Fruit fly (Drosophila melanogaster) whole organism, embryonic: Measurements from ENCODE around the gene Exn.

Source experiments
- CG10147 ChIP-seq: fragments of 200-800 bp; sonication (Bioruptor generic); optimal IDR thresholded peaks from 2 replicates; lab custom pipeline; 2019; ENCODE audit warnings: missing biosample characterization, mild to moderate bottlenecking, missing genetic modification characterization, moderate library complexity
- CG11695 ChIP-seq: fragments of 200-800 bp; sonication (Bioruptor generic); IDR thresholded peaks from 3 replicates; pipeline ENCODE4 v1.3.6; 2022; ENCODE audit warnings: missing biosample characterization, missing genetic modification characterization
- CG13424 ChIP-seq: fragments of 200-800 bp; sonication (Bioruptor generic); optimal IDR thresholded peaks from 2 replicates; lab custom pipeline; 2019; ENCODE audit warnings: missing biosample characterization, mild to moderate bottlenecking, missing genetic modification characterization, moderate library complexity
- CG14014 ChIP-seq: fragments of 200-800 bp; sonication (Bioruptor generic); IDR thresholded peaks from 2 replicates; pipeline ENCODE4 v1.3.6; 2022; ENCODE audit warnings: missing biosample characterization, missing genetic modification characterization
- CG15479 ChIP-seq: fragments of 200-800 bp; sonication (Bioruptor generic); optimal IDR thresholded peaks from 3 replicates; lab custom pipeline; 2019; ENCODE audit warnings: missing biosample characterization, mild to moderate bottlenecking, missing genetic modification characterization, moderate library complexity
- CG16815 ChIP-seq: fragments of 200-800 bp; sonication (Bioruptor generic); optimal IDR thresholded peaks from 3 replicates; lab custom pipeline; 2017; ENCODE audit warnings: missing biosample characterization, mild to moderate bottlenecking, missing genetic modification characterization
- CG17359 ChIP-seq: fragments of 200-800 bp; sonication (Bioruptor generic); optimal IDR thresholded peaks from 3 replicates; lab custom pipeline; 2018; ENCODE audit warnings: missing biosample characterization, mild to moderate bottlenecking, missing genetic modification characterization, moderate library complexity
- CG17612 ChIP-seq: fragments of 200-800 bp; sonication (Bioruptor generic); IDR thresholded peaks from 2 replicates; pipeline ENCODE4 v1.3.6; 2022; ENCODE audit warnings: missing biosample characterization, missing genetic modification characterization
- CG1832 ChIP-seq: fragments of 200-800 bp; sonication (Bioruptor generic); optimal IDR thresholded peaks from 2 replicates; lab custom pipeline; 2017; ENCODE audit warnings: missing biosample characterization, mild to moderate bottlenecking, missing genetic modification characterization, inconsistent platforms
- CG18476 ChIP-seq: fragments of 200-800 bp; sonication (Bioruptor generic); optimal IDR thresholded peaks from 2 replicates; lab custom pipeline; 2016; ENCODE audit warnings: missing biosample characterization, mild to moderate bottlenecking, missing genetic modification characterization
- CG18599 ChIP-seq: fragments of 200-800 bp; sonication (Bioruptor generic); optimal IDR thresholded peaks from 3 replicates; lab custom pipeline; 2017; ENCODE audit warnings: missing biosample characterization, missing genetic modification characterization, mild to moderate bottlenecking, moderate library complexity, missing genetic modification reagents
- CG18764 ChIP-seq: fragments of 200-800 bp; sonication (Bioruptor generic); optimal IDR thresholded peaks from 3 replicates; lab custom pipeline; 2016; ENCODE audit warnings: missing biosample characterization, missing genetic modification characterization
- CG31441 ChIP-seq: fragments of 200-800 bp; sonication (Bioruptor generic); IDR thresholded peaks from 2 replicates; pipeline ENCODE4 v1.3.6; 2022; ENCODE audit warnings: missing biosample characterization, missing genetic modification characterization
- CG32767 ChIP-seq: fragments of 200-800 bp; sonication (Bioruptor generic); IDR thresholded peaks from 2 replicates; pipeline ENCODE4 v1.3.6; 2022; ENCODE audit warnings: missing biosample characterization, missing genetic modification characterization
- CG32772 ChIP-seq: fragments of 200-800 bp; sonication (Bioruptor generic); IDR thresholded peaks from 2 replicates; pipeline ENCODE4 v1.3.6; 2022; ENCODE audit warnings: missing biosample characterization, missing genetic modification characterization
- CG34422 ChIP-seq: fragments of 200-800 bp; sonication (Bioruptor generic); IDR thresholded peaks from 3 replicates; pipeline ENCODE4 v1.3.6; 2022; ENCODE audit warnings: missing biosample characterization, missing genetic modification characterization
- CG4360 ChIP-seq: fragments of 200-800 bp; sonication (Bioruptor generic); IDR thresholded peaks from 2 replicates; pipeline ENCODE4 v1.3.6; 2022; ENCODE audit warnings: missing biosample characterization, missing genetic modification characterization
- CG4707 ChIP-seq: fragments of 200-800 bp; sonication (Bioruptor generic); optimal IDR thresholded peaks from 2 replicates; lab custom pipeline; 2018; ENCODE audit warnings: missing biosample characterization, mild to moderate bottlenecking, missing genetic modification characterization, moderate library complexity
- CG5953 ChIP-seq: fragments of 200-800 bp; sonication (Bioruptor generic); IDR thresholded peaks from 2 replicates; pipeline ENCODE4 v1.3.6; 2022; ENCODE audit warnings: missing biosample characterization, missing genetic modification characterization
- CG7556 ChIP-seq: fragments of 200-800 bp; sonication (Bioruptor generic); optimal IDR thresholded peaks from 2 replicates; lab custom pipeline; 2017; ENCODE audit warnings: missing biosample characterization, mild to moderate bottlenecking, missing genetic modification characterization
- CG9797 ChIP-seq: fragments of 200-800 bp; sonication (Bioruptor generic); optimal IDR thresholded peaks from 3 replicates; lab custom pipeline; 2018; ENCODE audit warnings: missing biosample characterization, mild to moderate bottlenecking, missing genetic modification characterization
- CG9876 ChIP-seq: fragments of 200-800 bp; sonication (Bioruptor generic); optimal IDR thresholded peaks from 2 replicates; lab custom pipeline; 2016; ENCODE audit warnings: missing biosample characterization, missing genetic modification characterization
- Dll ChIP-seq: fragments of 200-800 bp; sonication (Bioruptor generic); IDR thresholded peaks from 4 replicates; pipeline ENCODE4 v1.3.6; 2022; ENCODE audit warnings: missing biosample characterization, missing genetic modification characterization; ENCODE audit not compliant: partially characterized antibody
- Hmr ChIP-seq: fragments of 200-800 bp; sonication (Bioruptor generic); optimal IDR thresholded peaks from 3 replicates; lab custom pipeline; 2017; ENCODE audit warnings: mild to moderate bottlenecking, missing biosample characterization, missing genetic modification reagents, missing genetic modification characterization
- Hr51 ChIP-seq, 2 experiments: fragments of 200-800 bp; sonication (Bioruptor generic); optimal IDR thresholded peaks; 2 replicates in 1 of 2; 3 replicates in 1 of 2; lab custom pipeline; 2016 to 2018; ENCODE audit warnings: missing biosample characterization in 2 of 2, missing genetic modification characterization in 2 of 2, mild to moderate bottlenecking in 1 of 2, moderate library complexity in 1 of 2
- Hr78 ChIP-seq, 2 experiments: fragments of 200-800 bp in 1 of 2; fragments of >200 bp in 1 of 2; sonication (Bioruptor generic) in 1 of 2; optimal IDR thresholded peaks; 2 replicates each; lab custom pipeline; 2017 to 2019; ENCODE audit warnings: missing biosample characterization in 2 of 2, missing genetic modification characterization in 2 of 2, mild to moderate bottlenecking in 1 of 2, moderate library complexity in 1 of 2
- Lim3 ChIP-seq: fragments of 200-800 bp; sonication (Bioruptor generic); IDR thresholded peaks from 2 replicates; pipeline ENCODE4 v1.3.6; 2022; ENCODE audit warnings: missing biosample characterization, missing genetic modification characterization
- MBD-R2 ChIP-seq: fragments of 200-800 bp; sonication (Bioruptor generic); IDR thresholded peaks from 2 replicates; pipeline ENCODE4 v1.3.6; 2022; ENCODE audit warnings: missing biosample characterization, missing genetic modification characterization
- Optix ChIP-seq: fragments of 200-800 bp; sonication (Bioruptor generic); IDR thresholded peaks from 3 replicates; pipeline ENCODE4 v1.3.6; 2022; ENCODE audit warnings: missing biosample characterization, missing genetic modification characterization
- Ravus ChIP-seq: fragments of 200-800 bp; sonication (Bioruptor generic); IDR thresholded peaks from 2 replicates; pipeline ENCODE4 v1.3.6; 2022; ENCODE audit warnings: missing biosample characterization, missing genetic modification characterization
- Sox102F ChIP-seq: fragments of 200-800 bp; sonication (Bioruptor generic); optimal IDR thresholded peaks from 2 replicates; lab custom pipeline; 2018; ENCODE audit warnings: missing biosample characterization, mild to moderate bottlenecking, missing genetic modification characterization, moderate library complexity
- Sry-β ChIP-seq: fragments of 200-800 bp; sonication (Bioruptor generic); optimal IDR thresholded peaks from 2 replicates; lab custom pipeline; 2018; ENCODE audit warnings: missing biosample characterization, mild to moderate bottlenecking, missing genetic modification characterization, moderate library complexity
- Taf1 ChIP-seq: fragments of 200-800 bp; sonication (Bioruptor generic); IDR thresholded peaks from 2 replicates; pipeline ENCODE4 v1.3.6; 2022; ENCODE audit warnings: missing biosample characterization, missing genetic modification characterization
- Tbp ChIP-seq: fragments of >200 bp; optimal IDR thresholded peaks from 2 replicates; lab custom pipeline; 2018; ENCODE audit warnings: missing biosample characterization, missing genetic modification characterization
- ab ChIP-seq: fragments of 200-800 bp; sonication (Bioruptor generic); optimal IDR thresholded peaks from 2 replicates; lab custom pipeline; 2016; ENCODE audit warnings: missing biosample characterization, missing genetic modification characterization
- ash1 ChIP-seq: fragments of 200-800 bp; sonication (Bioruptor generic); optimal IDR thresholded peaks from 2 replicates; lab custom pipeline; 2018; ENCODE audit warnings: missing biosample characterization, mild to moderate bottlenecking, missing genetic modification characterization
- crc ChIP-seq: fragments of 200-800 bp; sonication (Bioruptor generic); optimal IDR thresholded peaks from 2 replicates; lab custom pipeline; 2016; ENCODE audit warnings: missing biosample characterization, missing genetic modification characterization
- danr ChIP-seq: fragments of 200-800 bp; sonication (Bioruptor generic); IDR thresholded peaks from 2 replicates; pipeline ENCODE4 v1.3.6; 2022; ENCODE audit warnings: missing biosample characterization, missing genetic modification characterization
- dimm ChIP-seq: fragments of 200-800 bp; sonication (Bioruptor generic); IDR thresholded peaks from 2 replicates; pipeline ENCODE4 v1.3.6; 2022; ENCODE audit warnings: missing biosample characterization, missing genetic modification characterization
- dmrt11E ChIP-seq: fragments of 200-800 bp; sonication (Bioruptor generic); optimal IDR thresholded peaks from 3 replicates; lab custom pipeline; 2018; ENCODE audit warnings: missing biosample characterization, mild to moderate bottlenecking, missing genetic modification characterization, moderate library complexity
- gcm ChIP-seq: fragments of 200-800 bp; sonication (Bioruptor generic); optimal IDR thresholded peaks from 2 replicates; lab custom pipeline; 2019; ENCODE audit warnings: missing biosample characterization, mild to moderate bottlenecking, missing genetic modification characterization, moderate library complexity
- kni ChIP-seq: fragments of 200-800 bp; sonication (Bioruptor generic); optimal IDR thresholded peaks from 3 replicates; lab custom pipeline; 2017; ENCODE audit warnings: mild to moderate bottlenecking, missing biosample characterization, missing genetic modification reagents, missing genetic modification characterization
- mam ChIP-seq: fragments of 200-800 bp; sonication (Bioruptor generic); optimal IDR thresholded peaks from 3 replicates; lab custom pipeline; 2016; ENCODE audit warnings: missing biosample characterization, missing genetic modification characterization
- odd ChIP-seq: fragments of 200-800 bp; sonication (Bioruptor generic); optimal IDR thresholded peaks from 2 replicates; lab custom pipeline; 2017; ENCODE audit warnings: missing biosample characterization, mild to moderate bottlenecking, missing genetic modification characterization
- psq ChIP-seq: fragments of 200-800 bp; sonication (Bioruptor generic); optimal IDR thresholded peaks from 2 replicates; lab custom pipeline; 2017; ENCODE audit warnings: missing biosample characterization, missing genetic modification characterization
- pzg ChIP-seq: fragments of 200-800 bp; sonication (Bioruptor generic); optimal IDR thresholded peaks from 3 replicates; lab custom pipeline; 2018; ENCODE audit warnings: missing biosample characterization, mild to moderate bottlenecking, missing genetic modification characterization, moderate library complexity
- salm ChIP-seq: fragments of 200-800 bp; sonication (Bioruptor generic); optimal IDR thresholded peaks from 2 replicates; lab custom pipeline; 2018; ENCODE audit warnings: missing biosample characterization, mild to moderate bottlenecking, missing genetic modification characterization
- trh ChIP-seq: fragments of 200-800 bp; sonication (Bioruptor generic); optimal IDR thresholded peaks from 2 replicates; lab custom pipeline; 2016; ENCODE audit warnings: missing biosample characterization, missing genetic modification characterization
- twi ChIP-seq: fragments of 200-800 bp; optimal IDR thresholded peaks from 2 replicates; lab custom pipeline; 2019; ENCODE audit warnings: missing biosample characterization, mild to moderate bottlenecking, missing genetic modification characterization, moderate library complexity
- vnd ChIP-seq: fragments of 200-800 bp; sonication (Bioruptor generic); IDR thresholded peaks from 3 replicates; pipeline ENCODE4 v1.3.6; 2022; ENCODE audit warnings: missing biosample characterization, missing genetic modification characterization; ENCODE audit not compliant: partially characterized antibody
- zf30C ChIP-seq: fragments of 200-800 bp; sonication (Bioruptor generic); optimal IDR thresholded peaks from 3 replicates; lab custom pipeline; 2018; ENCODE audit warnings: missing biosample characterization, mild to moderate bottlenecking, missing genetic modification characterization

The Exn gene

DNA sequence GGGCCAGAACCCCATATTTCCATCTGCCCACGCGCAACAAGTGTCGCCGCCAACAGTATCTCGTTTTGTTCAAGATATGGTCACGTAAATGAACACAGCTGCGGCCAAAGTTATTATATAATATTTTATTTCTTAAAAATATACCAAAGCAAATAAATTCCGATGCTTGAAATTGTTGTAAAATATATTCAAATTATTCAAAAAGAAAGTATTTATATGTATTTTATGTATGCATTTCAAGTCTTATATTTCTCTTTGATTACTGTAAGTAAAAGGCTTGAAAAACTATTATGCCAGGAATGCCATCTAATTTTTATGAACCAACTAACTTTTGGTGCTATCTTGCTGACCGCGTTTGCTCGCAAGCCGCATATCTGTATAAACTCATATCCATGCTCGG, 19.4 kb downstream of the Exn start (continued):
- TF ChIP-seq dmrt11E (tag; lab: Kevin White, UChicago) (peak; percentile 20), pzg (GFP tag; lab: Kevin White, UChicago) (no peak), CG7556 (GFP tag; lab: Kevin White, UChicago) (no peak), CG16815 (GFP tag; lab: Kevin White, UChicago) (no peak), CG18599 (GFP tag; lab: Kevin White, UChicago) (peak; percentile 19), Tbp (GFP tag; lab: Kevin White, UChicago) (no peak), CG9797 (GFP tag; lab: Kevin White, UChicago) (no peak), CG18476 (GFP tag; lab: Kevin White, UChicago) (no peak), Hr51 (GFP tag; optimal IDR thresholded peaks at IDR 0.05; lab: Kevin White, UChicago) (peak in 1 of 2 experiments; percentile 69), CG14014 (GFP tag; lab: Robert Waterston, UW) (peak; percentile 36; the same call in 1 of the 2 replicates), ab (GFP tag; lab: Kevin White, UChicago) (no peak), mam (GFP tag; lab: Kevin White, UChicago) (no peak), MBD-R2 (GFP tag; lab: Robert Waterston, UW) (no peak; the same call in 1 of the 2 replicates), CG5953 (GFP tag; lab: Robert Waterston, UW) (no peak), CG31441 (GFP tag; lab: Robert Waterston, UW) (no peak), trh (GFP tag; lab: Kevin White, UChicago) (no peak), CG10147 (GFP tag; lab: Kevin White, UChicago) (peak; percentile 43), Optix (no peak), CG17359 (tag; lab: Kevin White, UChicago) (peak; percentile 14), Taf1 (no peak), danr (GFP tag; lab: Robert Waterston, UW) (no peak), Lim3 (no peak), CG1832 (GFP tag; lab: Kevin White, UChicago) (no peak), psq (GFP tag; lab: Kevin White, UChicago) (no peak), Hr78 (GFP tag; optimal IDR thresholded peaks at IDR 0.05; lab: Kevin White, UChicago) (peak in 1 of 2 experiments; percentile 9), dimm (GFP tag; lab: Robert Waterston, UW) (no peak), CG4360 (GFP tag; lab: Robert Waterston, UW) (no peak), Dll (no peak), CG15479 (GFP tag; lab: Kevin White, UChicago) (no peak), CG18764 (GFP tag; lab: Kevin White, UChicago) (no peak), gcm (GFP tag; lab: Kevin White, UChicago) (peak; percentile 38), CG13424 (tag; lab: Kevin White, UChicago) (peak; percentile 62), CG9876 (GFP tag; lab: Kevin White, UChicago) (no peak), CG32767 (GFP tag; lab: Robert Waterston, UW) (no peak), CG17612 (GFP tag; lab: Robert Waterston, UW) (no peak), zf30C (no peak), Sry-β (GFP tag; lab: Kevin White, UChicago) (no peak), CG32772 (GFP tag; lab: Robert Waterston, UW) (no peak), Ravus (GFP tag; lab: Robert Waterston, UW) (no peak), vnd (GFP tag; lab: Robert Waterston, UW) (no peak), kni (no peak), CG34422 (GFP tag; lab: Robert Waterston, UW) (no peak), Hmr (GFP tag; lab: Kevin White, UChicago) (no peak), salm (no peak), CG11695 (GFP tag; lab: Robert Waterston, UW) (peak; percentile 54; the same call in 1 of the 3 replicates), twi (tag; lab: Kevin White, UChicago) (no peak), ash1 (GFP tag; lab: Kevin White, UChicago) (no peak), odd (peak; percentile 45), crc (GFP tag; lab: Kevin White, UChicago) (no peak), CG4707 (GFP tag; lab: Kevin White, UChicago) (no peak), Sox102F (GFP tag; lab: Kevin White, UChicago) (no peak)
